Worm (Caenorhabditis elegans) whole organism, midembryonic: ENCODE results near the gene mrps-33.

Source experiments
- cog-1 ChIP-seq: sonication (generic microtip); optimal IDR thresholded peaks from 2 replicates; lab custom pipeline; 2016; ENCODE audit warnings: missing genetic modification characterization, missing compliant biosample characterization
- flt-1 ChIP-seq: fragments of 200-800 bp; sonication (Bioruptor generic); IDR thresholded peaks from 2 replicates; pipeline ENCODE4 v1.3.6; 2022; ENCODE audit warnings: missing genetic modification characterization, missing compliant biosample characterization
- klf-2 ChIP-seq: fragments of 200-800 bp; sonication (Bioruptor generic); conservative IDR thresholded peaks from 2 replicates; pipeline ENCODE4 v1.3.6; 2022; ENCODE audit warnings: missing genetic modification reagents, missing genetic modification characterization, missing compliant biosample characterization
- med-1 ChIP-seq: sonication (generic microtip); optimal IDR thresholded peaks from 2 replicates; lab custom pipeline; 2017; ENCODE audit warnings: missing genetic modification characterization, mild to moderate bottlenecking, missing compliant biosample characterization, antibody characterized with exemption, missing genetic modification reagents; ENCODE audit not compliant: insufficient read depth
- tab-1 ChIP-seq: fragments of 200-800 bp; sonication (Bioruptor generic); IDR thresholded peaks from 2 replicates; pipeline ENCODE4 v1.3.6; 2022; ENCODE audit warnings: missing genetic modification characterization, missing compliant biosample characterization
- ztf-29 ChIP-seq: fragments of 200-800 bp; sonication (Bioruptor generic); IDR thresholded peaks from 2 replicates; pipeline ENCODE4 v1.3.6; 2022; ENCODE audit warnings: missing genetic modification reagents, missing genetic modification characterization, missing compliant biosample characterization

DNA sequence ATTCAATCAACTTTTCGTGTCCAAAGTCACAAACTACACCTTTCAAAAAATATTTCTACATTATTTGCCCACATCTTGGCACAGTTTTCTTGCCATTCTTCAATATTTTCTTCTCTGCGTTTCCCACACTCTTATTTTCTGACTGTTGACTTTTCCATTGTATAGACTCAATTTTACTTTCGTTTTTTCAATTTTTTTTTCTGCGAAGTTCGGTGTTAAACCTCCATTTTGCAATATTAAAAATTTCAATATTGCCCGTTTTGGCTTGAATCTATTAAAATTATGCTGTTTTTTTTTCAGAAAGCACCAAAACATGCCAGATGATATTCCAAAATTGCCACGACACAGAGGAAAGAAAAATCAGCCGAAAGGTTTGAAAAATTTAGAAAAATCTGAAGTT lies 24.7 kb upstream of the mrps-33 start, which contains the start of gene cdc-50.B:
- TF ChIP-seq klf-2 (GFP tag; lab: Robert Waterston, UW): no peak
- TF ChIP-seq flt-1: no peak
- no peak for TF ChIP-seq med-1 (GFP tag; lab: Kevin White, UChicago)
- no peak for TF ChIP-seq ztf-29
- TF ChIP-seq cog-1 (tag; lab: Kevin White, UChicago): no peak
- no peak for TF ChIP-seq tab-1 (GFP tag; lab: Robert Waterston, UW)
